Fruit fly (Drosophila melanogaster) Kc167 (cell line): ENCODE measurements around the gene CG8578.

Source experiments
- Myc ChIP-seq: fragments of >200 bp; optimal IDR thresholded peaks from 2 replicates; lab custom pipeline; 2017; ENCODE audit warnings: missing external identifiers
- Sin3A ChIP-seq: fragments of >200 bp; optimal IDR thresholded peaks from 2 replicates; lab custom pipeline; 2018; ENCODE audit warnings: missing external identifiers
- h ChIP-seq: fragments of >200 bp; optimal IDR thresholded peaks from 3 replicates; lab custom pipeline; 2018; ENCODE audit warnings: missing external identifiers
- insv ChIP-seq: fragments of >200 bp; optimal IDR thresholded peaks from 3 replicates; lab custom pipeline; 2018; ENCODE audit warnings: missing external identifiers
- psq ChIP-seq: fragments of >200 bp; optimal IDR thresholded peaks from 2 replicates; lab custom pipeline; 2017; ENCODE audit warnings: missing external identifiers
- ttk ChIP-seq: sonication (Bioruptor generic); optimal IDR thresholded peaks from 2 replicates; lab custom pipeline; 2017; ENCODE audit warnings: missing external identifiers

DNA sequence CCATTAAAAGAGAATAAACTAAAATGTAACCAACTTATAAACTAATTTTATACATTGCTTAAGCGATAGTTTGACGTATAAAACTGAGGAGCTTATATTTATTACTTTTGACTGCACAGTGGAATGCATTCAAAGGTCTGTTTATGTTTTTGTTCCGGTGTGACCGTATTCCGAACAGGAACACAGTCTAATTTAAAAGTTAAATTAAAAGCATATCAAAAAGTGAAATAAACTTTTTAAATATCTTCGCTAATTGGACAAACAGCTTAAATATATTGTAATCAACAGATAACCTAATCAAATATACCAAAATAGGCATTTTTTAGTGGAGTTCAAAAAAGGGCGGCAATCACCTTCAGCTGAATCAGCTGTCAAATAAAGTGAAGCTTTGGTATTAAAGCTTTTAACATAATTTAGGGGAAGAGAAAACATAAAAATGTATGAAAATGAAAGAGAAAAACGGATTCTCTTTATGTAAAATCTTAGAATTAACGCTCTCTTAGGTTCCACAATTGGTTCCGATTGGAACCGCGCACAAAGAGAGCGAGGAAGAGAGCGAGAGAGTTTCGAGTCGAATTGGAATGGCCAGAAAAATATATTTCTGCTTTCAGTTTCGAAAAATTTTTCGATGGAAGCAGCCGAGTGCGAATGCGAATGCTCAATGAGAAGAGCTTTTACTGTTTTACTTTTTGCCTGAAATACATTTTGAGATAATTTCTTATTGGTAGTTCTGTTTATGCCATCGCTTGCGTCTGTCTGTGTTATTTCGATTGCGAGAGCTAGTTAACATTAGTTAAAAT, 40.3 kb upstream of the CG8578 start, which contains the start of the genes PGRP-LE and sd:
- no peak for TF ChIP-seq Sin3A (lab: Kevin White, UChicago)
- no peak for TF ChIP-seq psq
- no peak for TF ChIP-seq ttk (lab: Kevin White, UChicago)
- no peak for TF ChIP-seq Myc (lab: Kevin White, UChicago)
- no peak for TF ChIP-seq h (lab: Kevin White, UChicago)
- no peak for TF ChIP-seq insv
